Worm (Caenorhabditis elegans): Measurements from ENCODE around the gene F52E1.3.

DNA sequence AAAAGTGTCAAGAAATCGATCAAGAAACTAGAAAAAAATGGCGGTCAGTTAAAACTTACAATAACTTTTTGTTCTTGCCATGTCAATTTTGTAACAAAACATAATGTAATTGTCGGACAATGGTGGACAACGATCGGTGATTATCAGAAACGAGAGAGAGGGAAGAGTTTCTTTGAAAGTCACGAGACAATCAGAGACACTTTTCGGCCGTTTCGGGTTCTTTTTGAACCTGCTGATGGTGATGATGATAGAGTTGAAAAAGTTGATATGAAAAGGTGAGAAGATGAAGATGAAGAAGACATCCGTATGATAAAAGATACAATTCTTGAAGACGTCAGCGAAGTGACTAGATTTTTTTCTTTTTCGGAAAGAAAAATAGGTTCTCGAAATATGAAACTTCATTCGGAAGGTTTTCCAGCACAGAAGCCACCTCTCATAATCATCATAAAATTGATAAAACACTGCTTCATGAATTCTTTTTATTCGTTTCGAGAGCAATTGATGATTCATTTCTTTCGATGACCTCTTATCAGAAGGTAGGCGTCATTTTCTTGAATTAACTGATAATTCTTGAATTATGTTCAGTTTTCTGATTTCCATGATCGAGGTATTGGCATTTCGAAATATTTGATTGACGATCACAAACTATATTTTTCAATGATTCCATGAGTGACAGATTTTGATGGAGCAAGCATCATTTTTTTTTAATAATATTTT lies 32.3 kb downstream of the F52E1.3 start:
- TF ChIP-seq sox-4 (tag; optimal IDR thresholded peaks at IDR 0.05) (no peak), pha-4 (tag; optimal IDR thresholded peaks at IDR 0.05) (no peak), ref-2 (tag; optimal IDR thresholded peaks at IDR 0.05) (no peak), elt-2 (tag; optimal IDR thresholded peaks at IDR 0.05) (no peak), nhr-11 (tag; optimal IDR thresholded peaks at IDR 0.05) (no peak), F13H6.1 (tag; optimal IDR thresholded peaks at IDR 0.05) (no peak), fax-1 (tag; optimal IDR thresholded peaks at IDR 0.05) (no peak), unc-55 (GFP tag; optimal IDR thresholded peaks at IDR 0.05) (no peak), rnt-1 (tag; optimal IDR thresholded peaks at IDR 0.05) (no peak), hlh-30 (tag; optimal IDR thresholded peaks at IDR 0.05; ENCODE audit: insufficient read depth) (no peak)
